Worm (Caenorhabditis elegans) whole organism, L1 larva: ENCODE data around the gene F43C11.10.

ENCODE experiments used
- C34B4.2 ChIP-seq: sonication (generic microtip); optimal IDR thresholded peaks from 2 replicates; lab custom pipeline; 2017; ENCODE audit warnings: mild to moderate bottlenecking, missing genetic modification characterization, missing compliant biosample characterization
- Y116A8C.19 ChIP-seq: sonication (generic microtip); optimal IDR thresholded peaks from 2 replicates; lab custom pipeline; 2016; ENCODE audit warnings: missing compliant biosample characterization, missing genetic modification characterization, borderline replicate concordance
- aha-1 ChIP-seq: fragments of 150-350 bp; optimal IDR thresholded peaks from 2 replicates; lab custom pipeline; 2014; ENCODE audit warnings: missing biosample characterization, missing genetic modification characterization
- alr-1 ChIP-seq: fragments of 200-800 bp; sonication (Bioruptor generic); optimal IDR thresholded peaks from 2 replicates; lab custom pipeline; 2018; ENCODE audit warnings: borderline replicate concordance, mild to moderate bottlenecking, missing genetic modification characterization, missing compliant biosample characterization
- ama-1 ChIP-seq: fragments of 150-350 bp; optimal IDR thresholded peaks from 2 replicates; lab custom pipeline; 2014
- blmp-1 ChIP-seq: fragments of 150-350 bp; optimal IDR thresholded peaks from 2 replicates; lab custom pipeline; 2014; ENCODE audit warnings: missing biosample characterization, missing genetic modification characterization
- ceh-82 ChIP-seq, 3 experiments: fragments of 150-350 bp in 1 of 3; sonication (generic microtip) in 2 of 3; optimal IDR thresholded peaks; 2 replicates each; lab custom pipeline; 2014 to 2017; ENCODE audit warnings: missing biosample characterization in 3 of 3, missing genetic modification characterization in 3 of 3
- ceh-90 ChIP-seq: sonication (generic microtip); optimal IDR thresholded peaks from 2 replicates; lab custom pipeline; 2016; ENCODE audit warnings: missing genetic modification characterization, missing compliant biosample characterization
- dpl-1 ChIP-seq, 3 experiments: fragments of 150-350 bp in 2 of 3; sonication (generic microtip) in 1 of 3; optimal IDR thresholded peaks; 2 replicates each; lab custom pipeline; 2014 to 2017; ENCODE audit warnings: missing biosample characterization in 3 of 3, missing genetic modification characterization in 3 of 3, missing genetic modification reagents in 3 of 3
- dsc-1 ChIP-seq: sonication (generic microtip); optimal IDR thresholded peaks from 2 replicates; lab custom pipeline; 2016; ENCODE audit warnings: mild to moderate bottlenecking, missing genetic modification characterization, missing compliant biosample characterization
- efl-1 ChIP-seq, 4 experiments: fragments of 150-350 bp; optimal IDR thresholded peaks in 3 of 4; peaks in 1 of 4; 1 replicate in 1 of 4; 2 replicates in 3 of 4; lab custom pipeline; 2014; ENCODE audit warnings: missing biosample characterization in 2 of 4, missing genetic modification characterization in 2 of 4, missing genetic modification reagents in 2 of 4
- egl-27 ChIP-seq, 2 experiments: fragments of 150-350 bp in 1 of 2; sonication (generic microtip); optimal IDR thresholded peaks; 3 replicates each; lab custom pipeline; 2017 to 2018; ENCODE audit warnings: missing biosample characterization in 2 of 2, missing genetic modification characterization in 2 of 2, missing genetic modification reagents in 2 of 2
- elt-3 ChIP-seq, 6 experiments: fragments of 150-350 bp in 1 of 6; sonication (generic microtip); optimal IDR thresholded peaks; 2 replicates each; lab custom pipeline; 2017 to 2018; ENCODE audit warnings: missing biosample characterization in 6 of 6, missing genetic modification characterization in 6 of 6, inconsistent platforms in 1 of 6
- ets-5 ChIP-seq: fragments of 200-800 bp; sonication (Bioruptor generic); IDR thresholded peaks from 2 replicates; pipeline ENCODE4 v1.3.6; 2022; ENCODE audit warnings: missing genetic modification characterization, missing compliant biosample characterization
- fkh-4 ChIP-seq: sonication (generic microtip); optimal IDR thresholded peaks from 2 replicates; lab custom pipeline; 2016; ENCODE audit warnings: missing compliant biosample characterization, missing genetic modification characterization, borderline replicate concordance
- fos-1 ChIP-seq: fragments of 150-350 bp; optimal IDR thresholded peaks from 2 replicates; lab custom pipeline; 2014; ENCODE audit warnings: missing biosample characterization, missing genetic modification characterization
- hlh-17 ChIP-seq: fragments of 200-800 bp; sonication (Bioruptor generic); optimal IDR thresholded peaks from 2 replicates; lab custom pipeline; 2018; ENCODE audit warnings: missing genetic modification characterization, mild to moderate bottlenecking, missing compliant biosample characterization, moderate library complexity, borderline replicate concordance
- hlh-4 ChIP-seq: sonication (generic microtip); optimal IDR thresholded peaks from 2 replicates; lab custom pipeline; 2016; ENCODE audit warnings: mild to moderate bottlenecking, missing genetic modification characterization, missing compliant biosample characterization
- irx-1 ChIP-seq: sonication (generic microtip); optimal IDR thresholded peaks from 2 replicates; lab custom pipeline; 2016; ENCODE audit warnings: missing genetic modification characterization, missing compliant biosample characterization
- isw-1 ChIP-seq: fragments of 200-800 bp; sonication (Bioruptor generic); IDR thresholded peaks from 2 replicates; pipeline ENCODE4 v1.3.6; 2022; ENCODE audit warnings: missing genetic modification characterization, missing compliant biosample characterization
- lin-13 ChIP-seq: fragments of 150-350 bp; optimal IDR thresholded peaks from 2 replicates; lab custom pipeline; 2014; ENCODE audit warnings: missing biosample characterization, missing genetic modification reagents, missing genetic modification characterization
- lin-14 ChIP-seq: fragments of 200-800 bp; sonication (Bioruptor generic); optimal IDR thresholded peaks from 2 replicates; lab custom pipeline; 2018; ENCODE audit warnings: mild to moderate bottlenecking, missing genetic modification characterization, moderate library complexity, missing compliant biosample characterization
- lin-15B ChIP-seq: fragments of 150-350 bp; sonication (generic microtip); optimal IDR thresholded peaks from 3 replicates; lab custom pipeline; 2014; ENCODE audit warnings: missing biosample characterization, missing genetic modification characterization
- lin-35 ChIP-seq, 2 experiments: fragments of 150-350 bp; optimal IDR thresholded peaks; 2 replicates each; lab custom pipeline; 2014; ENCODE audit warnings: missing biosample characterization in 2 of 2, missing genetic modification characterization in 2 of 2, missing genetic modification reagents in 2 of 2
- mdl-1 ChIP-seq, 2 experiments: fragments of 150-350 bp; optimal IDR thresholded peaks; 2 replicates each; lab custom pipeline; 2014 to 2017; ENCODE audit warnings: missing biosample characterization in 2 of 2, missing genetic modification characterization in 2 of 2, inconsistent platforms in 1 of 2
- mef-2 ChIP-seq: fragments of 150-350 bp; optimal IDR thresholded peaks from 2 replicates; lab custom pipeline; 2014; ENCODE audit warnings: missing biosample characterization, missing genetic modification characterization
- nhr-19 ChIP-seq: fragments of 200-800 bp; sonication (Bioruptor generic); conservative IDR thresholded peaks from 2 replicates; pipeline ENCODE4 v1.3.6; 2022; ENCODE audit warnings: missing genetic modification characterization, missing compliant biosample characterization
- nhr-237 ChIP-seq: fragments of 150-350 bp; optimal IDR thresholded peaks from 2 replicates; lab custom pipeline; 2014; ENCODE audit warnings: missing biosample characterization, missing genetic modification characterization
- nhr-47 ChIP-seq: sonication (generic microtip); optimal IDR thresholded peaks from 2 replicates; lab custom pipeline; 2016; ENCODE audit warnings: mild to moderate bottlenecking, missing genetic modification characterization, moderate library complexity, missing compliant biosample characterization
- nhr-84 ChIP-seq: sonication (generic microtip); optimal IDR thresholded peaks from 2 replicates; lab custom pipeline; 2017; ENCODE audit warnings: missing biosample characterization, missing genetic modification characterization
- nhr-90 ChIP-seq: sonication (generic microtip); optimal IDR thresholded peaks from 2 replicates; lab custom pipeline; 2016; ENCODE audit warnings: mild to moderate bottlenecking, missing genetic modification characterization, missing compliant biosample characterization; ENCODE audit not compliant: poor library complexity
- pqm-1 ChIP-seq: sonication (generic microtip); optimal IDR thresholded peaks from 3 replicates; lab custom pipeline; 2017; ENCODE audit warnings: missing biosample characterization, missing genetic modification characterization
- skn-1 ChIP-seq: fragments of 150-350 bp; optimal IDR thresholded peaks from 2 replicates; lab custom pipeline; 2014; ENCODE audit warnings: missing biosample characterization, missing genetic modification characterization
- snpc-4 ChIP-seq: fragments of 150-350 bp; optimal IDR thresholded peaks from 2 replicates; lab custom pipeline; 2014; ENCODE audit warnings: missing biosample characterization, missing genetic modification characterization
- snu-23 ChIP-seq: sonication (generic microtip); optimal IDR thresholded peaks from 2 replicates; lab custom pipeline; 2016; ENCODE audit warnings: missing genetic modification characterization, missing compliant biosample characterization
- sptf-1 ChIP-seq: fragments of 150-350 bp; optimal IDR thresholded peaks from 2 replicates; lab custom pipeline; 2014; ENCODE audit warnings: missing biosample characterization, missing genetic modification characterization
- sup-37 ChIP-seq: fragments of 200-800 bp; sonication (Bioruptor generic); optimal IDR thresholded peaks from 2 replicates; lab custom pipeline; 2018; ENCODE audit warnings: mild to moderate bottlenecking, missing genetic modification characterization, missing compliant biosample characterization
- swsn-7 ChIP-seq: sonication (generic microtip); optimal IDR thresholded peaks from 2 replicates; lab custom pipeline; 2016; ENCODE audit warnings: missing genetic modification characterization, missing compliant biosample characterization
- tbx-2 ChIP-seq: sonication (generic microtip); optimal IDR thresholded peaks from 2 replicates; lab custom pipeline; 2016; ENCODE audit warnings: missing genetic modification characterization, missing compliant biosample characterization
- unc-130 ChIP-seq: fragments of 150-350 bp; optimal IDR thresholded peaks from 2 replicates; lab custom pipeline; 2017; ENCODE audit warnings: missing biosample characterization, missing genetic modification characterization, inconsistent platforms
- unc-30 ChIP-seq: sonication (generic microtip); optimal IDR thresholded peaks from 2 replicates; lab custom pipeline; 2017; ENCODE audit warnings: missing biosample characterization, missing genetic modification characterization
- unc-62 ChIP-seq: fragments of 150-350 bp; optimal IDR thresholded peaks from 2 replicates; lab custom pipeline; 2014; ENCODE audit warnings: missing biosample characterization, missing genetic modification reagents, missing genetic modification characterization
- unc-98 ChIP-seq: fragments of 200-800 bp; sonication (Bioruptor generic); IDR thresholded peaks from 2 replicates; pipeline ENCODE4 v1.3.6; 2022; ENCODE audit warnings: missing genetic modification characterization, missing compliant biosample characterization
- ztf-11 ChIP-seq, 2 experiments: sonication (generic microtip); optimal IDR thresholded peaks; 2 replicates each; lab custom pipeline; 2016 to 2017; ENCODE audit warnings: missing genetic modification characterization in 2 of 2, missing biosample characterization in 1 of 2, missing compliant biosample characterization in 1 of 2
- ztf-4 ChIP-seq: fragments of 150-350 bp; optimal IDR thresholded peaks from 2 replicates; lab custom pipeline; 2014; ENCODE audit warnings: missing biosample characterization, missing genetic modification characterization

F43C11.10 gene

ce11 chrII:2393821-2394220 is 41.4 kb upstream of the F43C11.10 start, which contains the start of gene F16G10.11:
Gene F16G10.11, minus strand, starts transcription at chrII:2393921.
- TF ChIP-seq nhr-84 (tag; lab: Kevin White, UChicago) (no peak), tbx-2 (no peak), skn-1 (tag; lab: Kevin White, UChicago) (no peak), mef-2 (no peak), ztf-4 (tag; lab: Kevin White, UChicago) (no peak), efl-1 (optimal IDR thresholded peaks at IDR 0.05; lab: Kevin White, UChicago) (no peak), efl-1 (GFP tag; optimal IDR thresholded peaks at IDR 0.05 in 1 of 2; lab: Kevin White, UChicago) (no peak), swsn-7 (tag; lab: Kevin White, UChicago) (no peak), fkh-4 (tag; lab: Kevin White, UChicago) (no peak), fos-1 (no peak), ets-5 (GFP tag; lab: Robert Waterston, UW) (no peak), unc-130 (tag; lab: Kevin White, UChicago) (no peak), nhr-90 (tag; lab: Kevin White, UChicago) (no peak), nhr-19 (GFP tag; lab: Robert Waterston, UW) (no peak), lin-35 (GFP tag; optimal IDR thresholded peaks at IDR 0.05; lab: Kevin White, UChicago) (no peak), lin-13 (no peak), unc-62 (GFP tag; lab: Kevin White, UChicago) (no peak), dpl-1 (GFP tag; optimal IDR thresholded peaks at IDR 0.05; lab: Kevin White, UChicago) (no peak), dsc-1 (tag; lab: Kevin White, UChicago) (no peak), aha-1 (tag; lab: Kevin White, UChicago) (no peak)

- TF ChIP-seq lin-14: no peak
These were observed 38.4 kb upstream of the F43C11.10 start, which contains the start of gene F16G10.10 for ce11 chrII:2390884-2391283. Gene F16G10.10, minus strand, starts transcription at chrII:2390984.

ce11 chrII:2385495-2385894 is 33.0 kb upstream of the F43C11.10 start, which contains the start of gene F16G10.9:
Gene F16G10.9, minus strand, starts transcription at chrII:2385595.
- TF ChIP-seq sup-37 (GFP tag; lab: Kevin White, UChicago): no peak
- TF ChIP-seq skn-1 (tag; lab: Kevin White, UChicago): no peak
- TF ChIP-seq nhr-47 (tag; lab: Kevin White, UChicago): no peak
- TF ChIP-seq C34B4.2 (tag; lab: Kevin White, UChicago): no peak
- TF ChIP-seq blmp-1 (tag; lab: Kevin White, UChicago): no peak
- no peak for TF ChIP-seq elt-3 (tag; optimal IDR thresholded peaks at IDR 0.05; lab: Kevin White, UChicago)
- TF ChIP-seq lin-15B (tag; lab: Kevin White, UChicago): no peak
- no peak for TF ChIP-seq egl-27 (tag; optimal IDR thresholded peaks at IDR 0.05; lab: Kevin White, UChicago)
- no peak for TF ChIP-seq hlh-17 (GFP tag; lab: Kevin White, UChicago)
- no peak for TF ChIP-seq irx-1 (tag; lab: Kevin White, UChicago)
- TF ChIP-seq mdl-1 (tag; optimal IDR thresholded peaks at IDR 0.05; lab: Kevin White, UChicago): no peak
- no peak for TF ChIP-seq ama-1 (lab: Kevin White, UChicago)
- TF ChIP-seq unc-130 (tag; lab: Kevin White, UChicago): no peak
- no peak for TF ChIP-seq unc-30
- TF ChIP-seq pqm-1 (tag; lab: Kevin White, UChicago): no peak
- TF ChIP-seq unc-98 (GFP tag; lab: Robert Waterston, UW): no peak
- TF ChIP-seq sptf-1 (tag; lab: Kevin White, UChicago): no peak
- no peak for TF ChIP-seq snpc-4
- no peak for TF ChIP-seq alr-1 (tag; lab: Kevin White, UChicago)

DNA sequence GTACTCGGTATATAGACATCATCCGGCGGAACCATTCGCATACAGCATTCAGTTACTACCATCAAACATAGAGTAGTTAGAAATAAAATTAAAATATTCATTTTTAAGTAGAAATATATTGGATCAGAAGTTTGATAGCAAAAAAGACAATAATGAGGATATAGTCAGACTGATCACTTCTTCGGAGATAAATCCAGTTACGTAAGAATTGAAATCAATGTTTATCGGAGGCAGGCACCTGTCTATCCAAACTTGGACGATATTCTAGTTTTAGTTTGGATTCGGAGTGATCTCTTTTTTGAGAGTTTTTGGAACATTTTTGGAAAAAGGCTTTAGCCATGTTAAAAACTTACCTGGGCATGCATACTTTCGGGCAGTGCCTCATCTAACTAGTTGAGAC is 30.9 kb upstream of the F43C11.10 start, which contains the start of gene F16G10.8:
TSS of gene F16G10.8 (minus strand) at position 101 of the 400 bp plus-strand sequence.
- TF ChIP-seq nhr-90 (tag; lab: Kevin White, UChicago) (no peak), ceh-82 (tag; optimal IDR thresholded peaks at IDR 0.05; lab: Kevin White, UChicago) (no peak), lin-13 (no peak), snu-23 (GFP tag; lab: Kevin White, UChicago) (no peak), Y116A8C.19 (tag; lab: Kevin White, UChicago) (no peak), nhr-237 (tag; lab: Kevin White, UChicago) (no peak), blmp-1 (tag; lab: Kevin White, UChicago) (no peak), ceh-90 (tag; lab: Kevin White, UChicago) (no peak), ztf-11 (tag; optimal IDR thresholded peaks at IDR 0.05; lab: Kevin White, UChicago) (no peak), lin-15B (tag; lab: Kevin White, UChicago) (no peak), isw-1 (no peak), hlh-4 (tag; lab: Kevin White, UChicago) (no peak)
